Worm (Caenorhabditis elegans): Measurements from ENCODE around the gene gbh-1.

gbh-1 gene

DNA sequence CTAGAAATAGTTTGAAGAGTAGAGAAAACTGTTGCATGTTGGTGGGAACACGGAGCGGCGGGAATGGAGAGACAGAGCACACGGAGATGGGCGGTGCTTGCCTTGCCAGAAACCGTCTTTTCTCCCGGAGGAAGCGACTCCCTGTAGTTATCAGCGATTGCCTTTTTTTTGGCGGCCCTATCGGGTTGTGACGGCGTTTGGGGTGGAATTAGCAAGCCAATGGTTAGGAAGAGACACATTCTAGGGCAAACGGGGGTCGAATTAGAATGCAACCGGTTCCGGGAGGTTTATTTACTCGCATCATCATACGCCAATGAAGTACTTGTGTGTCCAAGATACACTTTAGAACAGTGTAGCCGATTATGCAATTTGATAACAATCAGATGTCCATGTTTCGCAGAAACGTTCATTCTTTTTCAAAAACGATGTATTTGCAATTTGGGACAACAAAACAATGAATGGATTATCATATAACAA is 35.9 kb downstream of the gbh-1 start, which contains the start of gene lact-3:
Gene lact-3, minus strand, starts transcription at position 51 of the 477 bp plus-strand sequence.
- TF ChIP-seq nfya-1 (tag; optimal IDR thresholded peaks at IDR 0.05; ENCODE audit: insufficient read depth) (no peak), jun-1 (tag; optimal IDR thresholded peaks at IDR 0.05) (peak; percentile 25), aly-2 (tag; optimal IDR thresholded peaks at IDR 0.05) (peak; percentile 29), nhr-23 (tag; optimal IDR thresholded peaks at IDR 0.05) (peak; percentile 69), ztf-11 (tag; optimal IDR thresholded peaks at IDR 0.05) (no peak), ama-1 (optimal IDR thresholded peaks at IDR 0.05) (peak; percentile 48), egl-5 (tag; optimal IDR thresholded peaks at IDR 0.05) (no peak), tbx-2 (tag; optimal IDR thresholded peaks at IDR 0.05) (no peak), lin-39 (tag; optimal IDR thresholded peaks at IDR 0.05) (no peak), nhr-25 (tag; optimal IDR thresholded peaks at IDR 0.05) (peak; percentile 42), elt-2 (tag; optimal IDR thresholded peaks at IDR 0.05) (peak; percentile 70)

- TF ChIP-seq elt-1 (tag; optimal IDR thresholded peaks at IDR 0.05), result no peak
- peak; percentile 58 for TF ChIP-seq elt-2 (tag; optimal IDR thresholded peaks at IDR 0.05)
- no peak for TF ChIP-seq ceh-28 (tag; optimal IDR thresholded peaks at IDR 0.05)
- TF ChIP-seq fos-1 (tag; optimal IDR thresholded peaks at IDR 0.05), result no peak
Observed at ce11 chrII:10656395-10656794, 37.2 kb downstream of the gbh-1 start.

DNA sequence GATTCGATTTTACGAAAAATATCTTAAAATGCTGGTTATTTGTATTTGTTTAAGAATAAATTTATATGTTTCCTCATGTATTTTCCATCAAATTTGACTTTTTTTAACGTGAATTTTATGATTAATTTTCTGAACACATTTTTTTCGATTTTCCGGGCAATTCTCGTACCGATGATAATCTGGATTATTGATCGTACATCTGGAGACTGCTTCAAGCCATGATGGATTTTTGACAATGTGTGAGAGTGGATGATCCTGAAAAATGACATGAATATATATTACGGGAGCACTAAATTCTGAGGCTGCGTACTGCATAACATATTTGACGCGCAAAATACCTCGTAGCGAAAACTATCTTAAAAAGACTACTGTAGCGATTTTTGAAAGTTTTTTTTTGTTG is 39.2 kb downstream of the gbh-1 start:
- no peak for TF ChIP-seq ZK546.5 (tag; optimal IDR thresholded peaks at IDR 0.05)
- no peak for TF ChIP-seq ceh-28 (tag; optimal IDR thresholded peaks at IDR 0.05)
- no peak for TF ChIP-seq ceh-82 (tag; optimal IDR thresholded peaks at IDR 0.05)
- TF ChIP-seq nhr-77 (tag; optimal IDR thresholded peaks at IDR 0.05), result no peak
- no peak for TF ChIP-seq elt-2 (tag; optimal IDR thresholded peaks at IDR 0.05)
- TF ChIP-seq hmg-11 (tag; optimal IDR thresholded peaks at IDR 0.05), result no peak
- TF ChIP-seq pqm-1 (tag; optimal IDR thresholded peaks at IDR 0.05), result no peak
- no peak for TF ChIP-seq skn-1 (tag; optimal IDR thresholded peaks at IDR 0.05)

- TF ChIP-seq jun-1 (tag; optimal IDR thresholded peaks at IDR 0.05) (no peak), elt-2 (tag; optimal IDR thresholded peaks at IDR 0.05) (peak; percentile 66), pha-4 (tag; optimal IDR thresholded peaks at IDR 0.05) (peak; percentile 33), pqm-1 (tag; optimal IDR thresholded peaks at IDR 0.05) (peak; percentile 7), lin-15B (tag; optimal IDR thresholded peaks at IDR 0.05) (no peak)
Observed at ce11 chrII:10653559-10653958, 40.0 kb downstream of the gbh-1 start.

DNA sequence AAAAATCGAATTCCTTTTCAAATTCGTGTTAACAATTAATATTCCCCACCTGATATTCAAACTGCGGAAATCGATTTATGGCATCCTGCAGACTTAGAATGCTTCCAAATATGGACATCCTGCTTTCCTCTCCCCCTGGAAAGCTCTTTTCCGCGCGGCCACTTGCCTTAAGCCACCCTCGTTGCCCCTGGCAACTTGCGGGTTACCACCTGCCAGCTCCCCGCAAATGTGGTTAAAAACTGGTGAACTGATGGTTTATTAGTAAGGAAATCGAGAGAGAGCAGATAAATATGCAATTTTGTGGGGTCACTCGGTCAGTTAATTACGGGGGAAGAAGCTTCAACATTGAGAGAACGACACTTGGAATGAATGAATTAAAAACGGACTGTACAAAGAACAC is 41.5 kb downstream of the gbh-1 start, which contains the start of gene nphp-1:
Gene nphp-1, minus strand, starts transcription at position 145 of the 400 bp plus-strand sequence.
- no peak for TF ChIP-seq nhr-237 (tag; optimal IDR thresholded peaks at IDR 0.05)
- no peak for TF ChIP-seq ceh-9 (tag; optimal IDR thresholded peaks at IDR 0.05)
- TF ChIP-seq jun-1 (tag; optimal IDR thresholded peaks at IDR 0.05), result no peak
- no peak for TF ChIP-seq lin-15B (tag; optimal IDR thresholded peaks at IDR 0.05)
- no peak for TF ChIP-seq nhr-77 (tag; optimal IDR thresholded peaks at IDR 0.05)
- TF ChIP-seq ceh-28 (tag; optimal IDR thresholded peaks at IDR 0.05), result no peak
- no peak for TF ChIP-seq nhr-43 (tag; optimal IDR thresholded peaks at IDR 0.05; ENCODE audit: poor library complexity, severe bottlenecking)
- TF ChIP-seq ZK546.5 (tag; optimal IDR thresholded peaks at IDR 0.05), result no peak
- no peak for TF ChIP-seq aly-2 (tag; optimal IDR thresholded peaks at IDR 0.05)
- TF ChIP-seq pha-4 (tag; optimal IDR thresholded peaks at IDR 0.05), result no peak
- TF ChIP-seq nhr-12 (tag; optimal IDR thresholded peaks at IDR 0.05), result no peak
- no peak for TF ChIP-seq zag-1 (tag; optimal IDR thresholded peaks at IDR 0.05)
- TF ChIP-seq egl-5 (tag; optimal IDR thresholded peaks at IDR 0.05), result no peak
- no peak for TF ChIP-seq tbx-2 (tag; optimal IDR thresholded peaks at IDR 0.05)
- no peak for TF ChIP-seq ztf-4 (tag; optimal IDR thresholded peaks at IDR 0.05)
- TF ChIP-seq R02D3.7 (tag; optimal IDR thresholded peaks at IDR 0.05), result no peak
- TF ChIP-seq elt-3 (tag; optimal IDR thresholded peaks at IDR 0.05), result no peak
- no peak for TF ChIP-seq hmg-11 (tag; optimal IDR thresholded peaks at IDR 0.05)
- TF ChIP-seq elt-2 (tag; optimal IDR thresholded peaks at IDR 0.05), result no peak
- TF ChIP-seq nhr-67 (tag; optimal IDR thresholded peaks at IDR 0.05), result no peak

- no peak for TF ChIP-seq mml-1 (tag; optimal IDR thresholded peaks at IDR 0.05)
- TF ChIP-seq hmg-11 (tag; optimal IDR thresholded peaks at IDR 0.05), result no peak
- peak; percentile 12 for TF ChIP-seq pqm-1 (tag; optimal IDR thresholded peaks at IDR 0.05)
- TF ChIP-seq nhr-237 (tag; optimal IDR thresholded peaks at IDR 0.05), result no peak
- TF ChIP-seq nfya-1 (tag; optimal IDR thresholded peaks at IDR 0.05; ENCODE audit: insufficient read depth), result no peak
- no peak for TF ChIP-seq unc-62 (GFP tag; optimal IDR thresholded peaks at IDR 0.05)
- TF ChIP-seq skn-1 (tag; optimal IDR thresholded peaks at IDR 0.05), result no peak
- no peak for TF ChIP-seq ztf-4 (tag; optimal IDR thresholded peaks at IDR 0.05)
- no peak for TF ChIP-seq ceh-28 (tag; optimal IDR thresholded peaks at IDR 0.05)
- TF ChIP-seq egl-5 (tag; optimal IDR thresholded peaks at IDR 0.05), result no peak
- peak; percentile 58 for TF ChIP-seq elt-2 (tag; optimal IDR thresholded peaks at IDR 0.05)
- TF ChIP-seq nhr-23 (tag; optimal IDR thresholded peaks at IDR 0.05), result no peak
Observed at ce11 chrII:10646901-10647566, 46.6 kb downstream of the gbh-1 start, which contains the start of gene M28.10. Gene M28.10, plus strand, starts transcription at chrII:10647516.

All from whole organism, L3 larva.